Fruit fly (Drosophila melanogaster) whole organism, prepupa: ENCODE results near the gene pbl.

Source experiments
- Blimp-1 ChIP-seq: fragments of 200-800 bp; sonication (Bioruptor generic); optimal IDR thresholded peaks from 3 replicates; lab custom pipeline; 2017; ENCODE audit warnings: missing biosample characterization, missing genetic modification characterization, mild to moderate bottlenecking, moderate library complexity, missing genetic modification reagents
- CG10631 ChIP-seq: fragments of 200-800 bp; sonication (Bioruptor generic); optimal IDR thresholded peaks from 2 replicates; lab custom pipeline; 2016; ENCODE audit warnings: missing biosample characterization, missing genetic modification characterization
- CG10669 ChIP-seq: fragments of 200-800 bp; sonication (Bioruptor generic); optimal IDR thresholded peaks from 3 replicates; lab custom pipeline; 2018; ENCODE audit warnings: missing biosample characterization, mild to moderate bottlenecking, missing genetic modification characterization, moderate library complexity
- CG11294 ChIP-seq: fragments of 200-800 bp; sonication (Bioruptor generic); IDR thresholded peaks from 2 replicates; pipeline ENCODE4 v1.3.6; 2022; ENCODE audit warnings: missing biosample characterization, missing genetic modification characterization
- CG11762 ChIP-seq: fragments of 200-800 bp; sonication (Bioruptor generic); optimal IDR thresholded peaks from 3 replicates; lab custom pipeline; 2016; ENCODE audit warnings: missing biosample characterization, missing genetic modification characterization; ENCODE audit not compliant: insufficient read depth
- CG11902 ChIP-seq: fragments of 200-800 bp; sonication (Bioruptor generic); optimal IDR thresholded peaks from 3 replicates; lab custom pipeline; 2016; ENCODE audit warnings: missing biosample characterization, missing genetic modification characterization
- CG1621 ChIP-seq: fragments of 200-800 bp; sonication (Bioruptor generic); optimal IDR thresholded peaks from 3 replicates; lab custom pipeline; 2018; ENCODE audit warnings: missing biosample characterization, mild to moderate bottlenecking, missing genetic modification characterization
- CG3032 ChIP-seq: fragments of 200-800 bp; optimal IDR thresholded peaks from 2 replicates; lab custom pipeline; 2019; ENCODE audit warnings: missing biosample characterization, mild to moderate bottlenecking, missing genetic modification characterization, moderate library complexity
- CG31627 ChIP-seq: fragments of 200-800 bp; sonication (Bioruptor generic); optimal IDR thresholded peaks from 3 replicates; lab custom pipeline; 2016; ENCODE audit warnings: missing biosample characterization, missing genetic modification characterization
- CG32006 ChIP-seq: fragments of 200-800 bp; sonication (Bioruptor generic); optimal IDR thresholded peaks from 3 replicates; lab custom pipeline; 2017; ENCODE audit warnings: missing biosample characterization, mild to moderate bottlenecking, missing genetic modification characterization
- CG34406 ChIP-seq: fragments of 200-800 bp; sonication (Bioruptor generic); optimal IDR thresholded peaks from 3 replicates; lab custom pipeline; 2016; ENCODE audit warnings: missing biosample characterization, missing genetic modification characterization
- CG3919 ChIP-seq: fragments of 200-800 bp; sonication (Bioruptor generic); optimal IDR thresholded peaks from 3 replicates; lab custom pipeline; 2016; ENCODE audit warnings: missing biosample characterization, missing genetic modification characterization
- CG4318 ChIP-seq: fragments of 200-800 bp; sonication (Bioruptor generic); optimal IDR thresholded peaks from 3 replicates; lab custom pipeline; 2017; ENCODE audit warnings: missing biosample characterization, mild to moderate bottlenecking, missing genetic modification characterization
- CG6163 ChIP-seq: fragments of 200-800 bp; sonication (Bioruptor generic); IDR thresholded peaks from 3 replicates; pipeline ENCODE4 v1.3.6; 2022; ENCODE audit warnings: missing biosample characterization, missing genetic modification characterization
- CG6792 ChIP-seq: fragments of 200-800 bp; sonication (Bioruptor generic); optimal IDR thresholded peaks from 3 replicates; lab custom pipeline; 2016; ENCODE audit warnings: missing biosample characterization, missing genetic modification characterization
- CG6808 ChIP-seq: fragments of 200-800 bp; sonication (Bioruptor generic); optimal IDR thresholded peaks from 3 replicates; lab custom pipeline; 2017; ENCODE audit warnings: missing biosample characterization, missing genetic modification characterization, mild to moderate bottlenecking, moderate library complexity, missing genetic modification reagents
- CG6854 ChIP-seq: fragments of 200-800 bp; sonication (Bioruptor generic); optimal IDR thresholded peaks from 2 replicates; lab custom pipeline; 2017; ENCODE audit warnings: missing biosample characterization, mild to moderate bottlenecking, missing genetic modification characterization
- CG7368 ChIP-seq: fragments of 200-800 bp; sonication (Bioruptor generic); optimal IDR thresholded peaks from 3 replicates; lab custom pipeline; 2016; ENCODE audit warnings: missing biosample characterization, missing genetic modification characterization
- CG8119 ChIP-seq: fragments of 200-800 bp; sonication (Bioruptor generic); IDR thresholded peaks from 3 replicates; pipeline ENCODE4 v1.3.6; 2022; ENCODE audit warnings: missing biosample characterization, missing genetic modification characterization
- CG8319 ChIP-seq: fragments of 200-800 bp; sonication (Bioruptor generic); optimal IDR thresholded peaks from 3 replicates; lab custom pipeline; 2016; ENCODE audit warnings: missing biosample characterization, missing genetic modification characterization
- CG8632 ChIP-seq: fragments of 200-800 bp; sonication (Bioruptor generic); optimal IDR thresholded peaks from 3 replicates; lab custom pipeline; 2016; ENCODE audit warnings: missing biosample characterization, missing genetic modification characterization
- CG9139 ChIP-seq: fragments of 200-800 bp; sonication (Bioruptor generic); optimal IDR thresholded peaks from 3 replicates; lab custom pipeline; 2017; ENCODE audit warnings: missing biosample characterization, mild to moderate bottlenecking, missing genetic modification characterization
- Eip75B ChIP-seq: fragments of 200-800 bp; sonication (Bioruptor generic); optimal IDR thresholded peaks from 3 replicates; lab custom pipeline; 2016; ENCODE audit warnings: missing biosample characterization, missing genetic modification characterization
- Eip78C ChIP-seq: fragments of 200-800 bp; sonication (Bioruptor generic); peaks from one replicate; lab custom pipeline; 2016; ENCODE audit warnings: missing biosample characterization, missing genetic modification characterization
- Eip93F ChIP-seq: fragments of 200-800 bp; sonication (Bioruptor generic); optimal IDR thresholded peaks from 2 replicates; lab custom pipeline; 2016; ENCODE audit warnings: missing biosample characterization, mild to moderate bottlenecking, missing genetic modification characterization
- Ets96B ChIP-seq: fragments of 200-800 bp; optimal IDR thresholded peaks from 2 replicates; lab custom pipeline; 2019; ENCODE audit warnings: missing biosample characterization, mild to moderate bottlenecking, missing genetic modification characterization, moderate library complexity
- Gug ChIP-seq: fragments of 200-800 bp; sonication (Bioruptor generic); IDR thresholded peaks from 2 replicates; pipeline ENCODE4 v1.3.6; 2022; ENCODE audit warnings: missing biosample characterization, missing genetic modification characterization
- Hr38 ChIP-seq: sonication (Bioruptor generic); optimal IDR thresholded peaks from 2 replicates; lab custom pipeline; 2016; ENCODE audit warnings: missing biosample characterization, missing genetic modification characterization
- Hr39 ChIP-seq: fragments of 200-800 bp; sonication (Bioruptor generic); optimal IDR thresholded peaks from 2 replicates; lab custom pipeline; 2016; ENCODE audit warnings: missing biosample characterization, missing genetic modification characterization
- Lpt ChIP-seq: fragments of 200-800 bp; sonication (Bioruptor generic); optimal IDR thresholded peaks from 3 replicates; lab custom pipeline; 2016; ENCODE audit warnings: missing biosample characterization, missing genetic modification characterization
- Met ChIP-seq: fragments of 200-800 bp; sonication (Bioruptor generic); optimal IDR thresholded peaks from 3 replicates; lab custom pipeline; 2016; ENCODE audit warnings: missing biosample characterization, missing genetic modification characterization
- OdsH ChIP-seq: fragments of 200-800 bp; sonication (Bioruptor generic); optimal IDR thresholded peaks from 3 replicates; lab custom pipeline; 2016; ENCODE audit warnings: missing biosample characterization, missing genetic modification characterization
- Smox ChIP-seq: fragments of 200-800 bp; sonication (Bioruptor generic); optimal IDR thresholded peaks from 3 replicates; lab custom pipeline; 2016; ENCODE audit warnings: missing biosample characterization, missing genetic modification characterization
- Sox102F ChIP-seq: fragments of 200-800 bp; sonication (Bioruptor generic); optimal IDR thresholded peaks from 2 replicates; lab custom pipeline; 2016; ENCODE audit warnings: missing biosample characterization, mild to moderate bottlenecking, missing genetic modification characterization
- Sox14 ChIP-seq: fragments of 200-800 bp; sonication (Bioruptor generic); optimal IDR thresholded peaks from 3 replicates; lab custom pipeline; 2016; ENCODE audit warnings: missing biosample characterization, missing genetic modification characterization
- Sox15 ChIP-seq: fragments of 200-800 bp; sonication (Bioruptor generic); optimal IDR thresholded peaks from 3 replicates; lab custom pipeline; 2016; ENCODE audit warnings: missing biosample characterization, missing genetic modification characterization
- achi ChIP-seq: fragments of 200-800 bp; sonication (Bioruptor generic); optimal IDR thresholded peaks from 3 replicates; lab custom pipeline; 2016; ENCODE audit warnings: missing biosample characterization, missing genetic modification characterization
- acj6 ChIP-seq: fragments of 200-800 bp; sonication (Bioruptor generic); optimal IDR thresholded peaks from 3 replicates; lab custom pipeline; 2016; ENCODE audit warnings: missing biosample characterization, missing genetic modification characterization
- cyc ChIP-seq: fragments of 200-800 bp; sonication (Bioruptor generic); optimal IDR thresholded peaks from 3 replicates; lab custom pipeline; 2016; ENCODE audit warnings: missing biosample characterization, missing genetic modification characterization
- dac ChIP-seq: fragments of 200-800 bp; sonication (Bioruptor generic); optimal IDR thresholded peaks from 2 replicates; lab custom pipeline; 2017; ENCODE audit warnings: missing biosample characterization, mild to moderate bottlenecking, missing genetic modification characterization
- dsx ChIP-seq: fragments of 200-800 bp; optimal IDR thresholded peaks from 3 replicates; lab custom pipeline; 2019; ENCODE audit warnings: missing biosample characterization, mild to moderate bottlenecking, missing genetic modification characterization, moderate library complexity; ENCODE audit not compliant: poor library complexity, severe bottlenecking
- eg ChIP-seq: fragments of 200-800 bp; sonication (Bioruptor generic); IDR thresholded peaks from 3 replicates; pipeline ENCODE4 v1.3.6; 2022; ENCODE audit warnings: missing biosample characterization, missing genetic modification characterization
- fd59A ChIP-seq: fragments of 200-800 bp; sonication (Bioruptor generic); optimal IDR thresholded peaks from 2 replicates; lab custom pipeline; 2017; ENCODE audit warnings: missing biosample characterization, mild to moderate bottlenecking, missing genetic modification characterization, missing genetic modification reagents
- fd85E ChIP-seq: fragments of 200-800 bp; sonication (Bioruptor generic); optimal IDR thresholded peaks from 3 replicates; lab custom pipeline; 2016; ENCODE audit warnings: missing biosample characterization, missing genetic modification characterization
- lz ChIP-seq: fragments of 200-800 bp; sonication (Bioruptor generic); optimal IDR thresholded peaks from 3 replicates; lab custom pipeline; 2016; ENCODE audit warnings: missing biosample characterization, missing genetic modification characterization
- net ChIP-seq: fragments of 200-800 bp; sonication (Bioruptor generic); optimal IDR thresholded peaks from 3 replicates; lab custom pipeline; 2016; ENCODE audit warnings: missing biosample characterization, missing genetic modification characterization
- pdm3 ChIP-seq: fragments of 200-800 bp; sonication (Bioruptor generic); optimal IDR thresholded peaks from 3 replicates; lab custom pipeline; 2016; ENCODE audit warnings: missing biosample characterization, missing genetic modification characterization
- salr ChIP-seq, 2 experiments: fragments of 200-800 bp; sonication (Bioruptor generic); optimal IDR thresholded peaks; 3 replicates each; lab custom pipeline; 2016 to 2018; ENCODE audit warnings: missing biosample characterization in 2 of 2, missing genetic modification characterization in 2 of 2, mild to moderate bottlenecking in 1 of 2
- spab ChIP-seq: fragments of 200-800 bp; sonication (Bioruptor generic); optimal IDR thresholded peaks from 2 replicates; lab custom pipeline; 2017; ENCODE audit warnings: missing biosample characterization, mild to moderate bottlenecking, missing genetic modification characterization, missing genetic modification reagents
- svp ChIP-seq: fragments of 200-800 bp; sonication (Bioruptor generic); peaks from one replicate; lab custom pipeline; 2016; ENCODE audit warnings: missing biosample characterization, missing genetic modification characterization
- topi ChIP-seq: fragments of 200-800 bp; sonication (Bioruptor generic); optimal IDR thresholded peaks from 3 replicates; lab custom pipeline; 2016; ENCODE audit warnings: missing biosample characterization, missing genetic modification characterization
- vri ChIP-seq: fragments of 200-800 bp; sonication (Bioruptor generic); optimal IDR thresholded peaks from 3 replicates; lab custom pipeline; 2016; ENCODE audit warnings: missing biosample characterization, mild to moderate bottlenecking, missing genetic modification characterization

pbl gene

DNA sequence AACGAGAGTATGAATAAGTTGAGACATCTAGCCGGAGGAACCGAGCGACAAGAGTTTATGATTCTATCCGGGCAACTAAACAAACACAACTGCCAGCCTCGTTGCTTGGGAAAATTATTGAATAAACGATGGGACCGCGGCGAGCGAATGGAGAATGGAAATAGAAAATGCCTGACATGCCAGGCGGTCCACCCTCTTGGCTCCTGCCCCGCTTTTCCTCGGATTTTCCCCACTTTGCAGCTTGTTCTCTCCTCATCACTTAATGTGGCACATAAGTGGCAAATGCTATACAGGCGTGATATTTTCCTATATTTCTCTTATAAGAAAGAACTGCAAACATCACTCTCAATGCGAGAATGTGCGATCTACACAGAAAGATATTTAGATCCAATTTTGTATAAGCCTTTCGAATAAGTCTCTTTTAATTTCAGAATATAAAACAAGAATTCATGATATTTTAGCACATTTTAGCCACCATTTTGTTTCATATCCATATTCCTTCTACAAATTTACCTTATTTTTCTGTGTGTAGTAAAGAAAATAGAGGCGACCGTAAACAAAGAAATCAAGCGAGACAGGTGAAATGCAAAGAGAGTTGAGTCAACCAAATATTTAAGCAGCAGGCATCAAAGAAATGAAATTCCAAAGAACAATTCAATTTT is 8.1 kb downstream of the pbl start:
- TF ChIP-seq salr (GFP tag; optimal IDR thresholded peaks at IDR 0.05; lab: Kevin White, UChicago): peak in 1 of 2 experiments; percentile 79
- TF ChIP-seq Gug: peak; percentile 59; the same call in 1 of the 2 replicates
- TF ChIP-seq Sox15 (GFP tag; lab: Kevin White, UChicago): no peak
- TF ChIP-seq fd85E (GFP tag; lab: Kevin White, UChicago): no peak
- peak; percentile 50 for TF ChIP-seq CG31627
- TF ChIP-seq dac (GFP tag; lab: Kevin White, UChicago): no peak
- TF ChIP-seq OdsH (GFP tag; lab: Kevin White, UChicago): no peak
- no peak for TF ChIP-seq Hr38 (GFP tag; lab: Kevin White, UChicago)
- peak; percentile 64 for TF ChIP-seq pdm3 (GFP tag; lab: Kevin White, UChicago)
- no peak for TF ChIP-seq vri
- no peak for TF ChIP-seq Ets96B (tag; lab: Kevin White, UChicago)
- peak; percentile 47 for TF ChIP-seq CG8632 (GFP tag; lab: Kevin White, UChicago)
- TF ChIP-seq CG6163 (GFP tag; lab: Robert Waterston, UW): peak; percentile 83
- no peak for TF ChIP-seq CG9139 (GFP tag; lab: Kevin White, UChicago)
- no peak for TF ChIP-seq Hr39
- peak; percentile 31 for TF ChIP-seq CG11762
- TF ChIP-seq CG11902 (GFP tag; lab: Kevin White, UChicago): peak; percentile 4
- TF ChIP-seq CG4318 (GFP tag; lab: Kevin White, UChicago): peak; percentile 42
- no peak for TF ChIP-seq CG6854
- peak; percentile 76 for TF ChIP-seq Lpt (GFP tag; lab: Kevin White, UChicago)
- TF ChIP-seq Blimp-1 (GFP tag; lab: Kevin White, UChicago): no peak
- peak; percentile 15 for TF ChIP-seq CG6792 (GFP tag; lab: Kevin White, UChicago)
- TF ChIP-seq eg (GFP tag; lab: Robert Waterston, UW): peak; percentile 82
- TF ChIP-seq Eip75B (GFP tag; lab: Kevin White, UChicago): no peak
- peak; percentile 5 for TF ChIP-seq CG7368 (GFP tag; lab: Kevin White, UChicago)
- TF ChIP-seq CG8319: no peak
- TF ChIP-seq Eip78C: no peak
- TF ChIP-seq CG32006 (GFP tag; lab: Kevin White, UChicago): peak; percentile 82
- TF ChIP-seq lz: no peak
- TF ChIP-seq cyc: no peak
- TF ChIP-seq acj6: peak; percentile 54
- peak; percentile 48 for TF ChIP-seq CG34406 (GFP tag; lab: Kevin White, UChicago)
- peak; percentile 72 for TF ChIP-seq CG3919 (GFP tag; lab: Kevin White, UChicago)
- TF ChIP-seq achi (GFP tag; lab: Kevin White, UChicago): peak; percentile 74
- peak; percentile 31 for TF ChIP-seq Smox (GFP tag; lab: Kevin White, UChicago)
- peak; percentile 60 for TF ChIP-seq net
- no peak for TF ChIP-seq svp (GFP tag; lab: Kevin White, UChicago)
- TF ChIP-seq CG10669 (GFP tag; lab: Kevin White, UChicago): no peak
- no peak for TF ChIP-seq Sox14 (GFP tag; lab: Kevin White, UChicago)
- no peak for TF ChIP-seq CG1621
- TF ChIP-seq spab (GFP tag; lab: Kevin White, UChicago): peak; percentile 11
- no peak for TF ChIP-seq CG6808 (GFP tag; lab: Kevin White, UChicago)
- TF ChIP-seq CG8119: peak; percentile 71
- TF ChIP-seq CG11294 (GFP tag; lab: Robert Waterston, UW): peak; percentile 69
- no peak for TF ChIP-seq Eip93F
- no peak for TF ChIP-seq Met (GFP tag; lab: Kevin White, UChicago)
- no peak for TF ChIP-seq topi (GFP tag; lab: Kevin White, UChicago)
- no peak for TF ChIP-seq dsx (GFP tag; lab: Kevin White, UChicago)
- TF ChIP-seq Sox102F (GFP tag; lab: Kevin White, UChicago): no peak
- TF ChIP-seq CG10631 (GFP tag; lab: Kevin White, UChicago): peak; percentile 66
- peak; percentile 24 for TF ChIP-seq CG3032 (tag; lab: Kevin White, UChicago)
- TF ChIP-seq fd59A (GFP tag; lab: Kevin White, UChicago): peak; percentile 32
